Fruit fly (Drosophila melanogaster) whole organism, embryonic: ENCODE data around the gene CG15283.

ENCODE experiments used
- Atf6 ChIP-seq: fragments of 200-800 bp; sonication (Bioruptor generic); IDR thresholded peaks from 2 replicates; pipeline ENCODE4 v1.3.6; 2022; ENCODE audit warnings: missing biosample characterization, missing genetic modification characterization
- CG10209 ChIP-seq: fragments of 200-800 bp; sonication (Bioruptor generic); optimal IDR thresholded peaks from 3 replicates; lab custom pipeline; 2017; ENCODE audit warnings: missing biosample characterization, mild to moderate bottlenecking, missing genetic modification characterization, missing genetic modification reagents
- CG10274 ChIP-seq: fragments of 200-800 bp; sonication (Bioruptor generic); optimal IDR thresholded peaks from 3 replicates; lab custom pipeline; 2017; ENCODE audit warnings: missing biosample characterization, mild to moderate bottlenecking, missing genetic modification characterization
- CG10543 ChIP-seq: fragments of 200-800 bp; sonication (Bioruptor generic); optimal IDR thresholded peaks from 3 replicates; lab custom pipeline; 2017; ENCODE audit warnings: missing biosample characterization, mild to moderate bottlenecking, missing genetic modification characterization, moderate library complexity
- CG11695 ChIP-seq: fragments of 200-800 bp; sonication (Bioruptor generic); IDR thresholded peaks from 3 replicates; pipeline ENCODE4 v1.3.6; 2022; ENCODE audit warnings: missing biosample characterization, missing genetic modification characterization
- CG13296 ChIP-seq: fragments of 200-800 bp; sonication (Bioruptor generic); optimal IDR thresholded peaks from 3 replicates; lab custom pipeline; 2018; ENCODE audit warnings: missing biosample characterization, mild to moderate bottlenecking, missing genetic modification characterization
- CG13894 ChIP-seq: fragments of 200-800 bp; sonication (Bioruptor generic); optimal IDR thresholded peaks from 3 replicates; lab custom pipeline; 2018; ENCODE audit warnings: missing biosample characterization, mild to moderate bottlenecking, missing genetic modification characterization, moderate library complexity
- CG15011 ChIP-seq: fragments of 200-800 bp; sonication (Bioruptor generic); optimal IDR thresholded peaks from 3 replicates; lab custom pipeline; 2018; ENCODE audit warnings: missing biosample characterization, mild to moderate bottlenecking, missing genetic modification characterization
- CG17568 ChIP-seq: fragments of 200-800 bp; sonication (Bioruptor generic); optimal IDR thresholded peaks from 2 replicates; lab custom pipeline; 2018; ENCODE audit warnings: missing biosample characterization, mild to moderate bottlenecking, missing genetic modification characterization, moderate library complexity
- CG18619 ChIP-seq: fragments of 200-800 bp; sonication (Bioruptor generic); optimal IDR thresholded peaks from 3 replicates; lab custom pipeline; 2017; ENCODE audit warnings: missing biosample characterization, mild to moderate bottlenecking, missing genetic modification characterization
- CG32772 ChIP-seq: fragments of 200-800 bp; sonication (Bioruptor generic); IDR thresholded peaks from 2 replicates; pipeline ENCODE4 v1.3.6; 2022; ENCODE audit warnings: missing biosample characterization, missing genetic modification characterization
- CG4282 ChIP-seq: fragments of 200-800 bp; sonication (Bioruptor generic); optimal IDR thresholded peaks from 2 replicates; lab custom pipeline; 2016; ENCODE audit warnings: missing biosample characterization, missing genetic modification characterization
- CG4360 ChIP-seq: fragments of 200-800 bp; sonication (Bioruptor generic); IDR thresholded peaks from 2 replicates; pipeline ENCODE4 v1.3.6; 2022; ENCODE audit warnings: missing biosample characterization, missing genetic modification characterization
- CG6689 ChIP-seq: fragments of 200-800 bp; sonication (Bioruptor generic); IDR thresholded peaks from 2 replicates; pipeline ENCODE4 v1.3.6; 2022; ENCODE audit warnings: missing biosample characterization, missing genetic modification characterization
- CG7745 ChIP-seq: fragments of 200-800 bp; sonication (Bioruptor generic); optimal IDR thresholded peaks from 2 replicates; lab custom pipeline; 2018; ENCODE audit warnings: missing biosample characterization, mild to moderate bottlenecking, missing genetic modification characterization, moderate library complexity
- CG9932 ChIP-seq: fragments of 200-800 bp; sonication (Bioruptor generic); IDR thresholded peaks from 2 replicates; pipeline ENCODE4 v1.3.6; 2022; ENCODE audit warnings: missing biosample characterization, missing genetic modification characterization
- D ChIP-seq, 2 experiments: fragments of 200-800 bp in 1 of 2; fragments of >200 bp in 1 of 2; sonication (Bioruptor generic) in 1 of 2; optimal IDR thresholded peaks; 2 replicates in 1 of 2; 3 replicates in 1 of 2; lab custom pipeline; 2017; ENCODE audit warnings: mild to moderate bottlenecking in 1 of 2, missing biosample characterization in 1 of 2, missing genetic modification characterization in 1 of 2, missing genetic modification reagents in 1 of 2
- Dip2 ChIP-seq: fragments of 200-800 bp; sonication (Bioruptor generic); IDR thresholded peaks from 2 replicates; pipeline ENCODE4 v1.3.6; 2022; ENCODE audit warnings: missing biosample characterization, missing genetic modification characterization
- Gug ChIP-seq: fragments of 200-800 bp; sonication (Bioruptor generic); IDR thresholded peaks from 4 replicates; pipeline ENCODE4 v1.3.6; 2022; ENCODE audit warnings: missing biosample characterization, missing genetic modification characterization
- Hr3 ChIP-seq: fragments of 200-800 bp; sonication (Bioruptor generic); optimal IDR thresholded peaks from 3 replicates; lab custom pipeline; 2016; ENCODE audit warnings: missing biosample characterization, missing genetic modification characterization
- Hr51 ChIP-seq, 2 experiments: fragments of 200-800 bp; sonication (Bioruptor generic); optimal IDR thresholded peaks; 2 replicates in 1 of 2; 3 replicates in 1 of 2; lab custom pipeline; 2016 to 2018; ENCODE audit warnings: missing biosample characterization in 2 of 2, missing genetic modification characterization in 2 of 2, mild to moderate bottlenecking in 1 of 2, moderate library complexity in 1 of 2
- Kr ChIP-seq: fragments of 200-800 bp; sonication (Bioruptor generic); optimal IDR thresholded peaks from 2 replicates; lab custom pipeline; 2017; ENCODE audit warnings: missing biosample characterization, mild to moderate bottlenecking, missing genetic modification characterization
- MESR4 ChIP-seq: fragments of 200-800 bp; sonication (Bioruptor generic); optimal IDR thresholded peaks from 2 replicates; lab custom pipeline; 2018; ENCODE audit warnings: missing biosample characterization, mild to moderate bottlenecking, missing genetic modification characterization, moderate library complexity
- Max ChIP-seq: fragments of 200-800 bp; sonication (Bioruptor generic); optimal IDR thresholded peaks from 2 replicates; lab custom pipeline; 2016; ENCODE audit warnings: missing biosample characterization, mild to moderate bottlenecking, missing genetic modification characterization
- Med ChIP-seq: fragments of 200-800 bp; sonication (Bioruptor generic); peaks from one replicate; lab custom pipeline; 2016; ENCODE audit warnings: missing biosample characterization, missing genetic modification characterization, mild to moderate bottlenecking, inconsistent platforms, moderate library complexity
- Pdp1 ChIP-seq, 2 experiments: fragments of 200-800 bp; sonication (Bioruptor generic); optimal IDR thresholded peaks; 3 replicates each; lab custom pipeline; 2016; ENCODE audit warnings: missing biosample characterization in 2 of 2, missing genetic modification characterization in 2 of 2, mild to moderate bottlenecking in 1 of 2, moderate library complexity in 1 of 2
- abd-A ChIP-seq: fragments of 200-800 bp; sonication (Bioruptor generic); optimal IDR thresholded peaks from 3 replicates; lab custom pipeline; 2019; ENCODE audit warnings: missing biosample characterization, mild to moderate bottlenecking, missing genetic modification characterization, moderate library complexity
- cad ChIP-seq: fragments of >200 bp; optimal IDR thresholded peaks from 2 replicates; lab custom pipeline; 2017; ENCODE audit warnings: missing biosample characterization, missing genetic modification characterization
- fd64A ChIP-seq: fragments of 200-800 bp; sonication (Bioruptor generic); optimal IDR thresholded peaks from 3 replicates; lab custom pipeline; 2018; ENCODE audit warnings: missing biosample characterization, mild to moderate bottlenecking, missing genetic modification characterization
- grn ChIP-seq: fragments of 200-800 bp; sonication (Bioruptor generic); optimal IDR thresholded peaks from 3 replicates; lab custom pipeline; 2017; ENCODE audit warnings: missing biosample characterization, missing genetic modification characterization
- gsb-n ChIP-seq: fragments of 200-800 bp; sonication (Bioruptor generic); optimal IDR thresholded peaks from 3 replicates; lab custom pipeline; 2018; ENCODE audit warnings: missing biosample characterization, mild to moderate bottlenecking, missing genetic modification characterization
- gt ChIP-seq: fragments of 200-800 bp; sonication (Bioruptor generic); IDR thresholded peaks from 2 replicates; pipeline ENCODE4 v1.3.6; 2022; ENCODE audit warnings: missing biosample characterization, missing genetic modification characterization
- h ChIP-seq: fragments of >200 bp; optimal IDR thresholded peaks from 2 replicates; lab custom pipeline; 2017
- kni ChIP-seq: fragments of 200-800 bp; sonication (Bioruptor generic); optimal IDR thresholded peaks from 3 replicates; lab custom pipeline; 2017; ENCODE audit warnings: mild to moderate bottlenecking, missing biosample characterization, missing genetic modification reagents, missing genetic modification characterization
- lbe ChIP-seq: fragments of 200-800 bp; sonication (Bioruptor generic); optimal IDR thresholded peaks from 2 replicates; lab custom pipeline; 2016; ENCODE audit warnings: missing biosample characterization, mild to moderate bottlenecking, missing genetic modification characterization
- lov ChIP-seq, 2 experiments: fragments of 200-800 bp in 1 of 2; fragments of >200 bp in 1 of 2; sonication (Bioruptor generic) in 1 of 2; IDR thresholded peaks in 1 of 2; optimal IDR thresholded peaks in 1 of 2; 2 replicates in 1 of 2; 3 replicates in 1 of 2; pipeline versions ENCODE4 v1.3.6 to Lab custom; 2017 to 2022; ENCODE audit warnings: missing biosample characterization in 1 of 2, missing genetic modification characterization in 1 of 2
- onecut ChIP-seq: fragments of 200-800 bp; sonication (Bioruptor generic); IDR thresholded peaks from 2 replicates; pipeline ENCODE4 v1.3.6; 2022; ENCODE audit warnings: missing biosample characterization, missing genetic modification characterization
- org-1 ChIP-seq: fragments of 200-800 bp; sonication (Bioruptor generic); optimal IDR thresholded peaks from 2 replicates; lab custom pipeline; 2017; ENCODE audit warnings: missing biosample characterization, missing genetic modification characterization
- pan ChIP-seq, 4 experiments: fragments of >200 bp in 3 of 4; fragments of 200-800 bp in 1 of 4; sonication (Bioruptor generic) in 1 of 4; optimal IDR thresholded peaks in 3 of 4; IDR thresholded peaks in 1 of 4; 2 replicates each; pipeline versions ENCODE4 v1.3.6 to Lab custom; 2017 to 2022; ENCODE audit warnings: missing biosample characterization in 2 of 4, missing genetic modification characterization in 2 of 4, mixed read lengths in 1 of 4
- phol ChIP-seq: fragments of 200-800 bp; sonication (Bioruptor generic); optimal IDR thresholded peaks from 3 replicates; lab custom pipeline; 2018; ENCODE audit warnings: missing biosample characterization, mild to moderate bottlenecking, missing genetic modification characterization, moderate library complexity
- pros ChIP-seq: fragments of 200-800 bp; sonication (Bioruptor generic); optimal IDR thresholded peaks from 3 replicates; lab custom pipeline; 2019; ENCODE audit warnings: missing biosample characterization, mild to moderate bottlenecking, missing genetic modification characterization, moderate library complexity
- repo ChIP-seq: fragments of 200-800 bp; sonication (Bioruptor generic); optimal IDR thresholded peaks from 2 replicates; lab custom pipeline; 2016; ENCODE audit warnings: missing biosample characterization, missing genetic modification characterization
- sens ChIP-seq: fragments of 200-800 bp; sonication (Bioruptor generic); peaks from one replicate; lab custom pipeline; 2016; ENCODE audit warnings: missing biosample characterization, missing genetic modification characterization
- sqz ChIP-seq: fragments of 200-800 bp; sonication (Bioruptor generic); optimal IDR thresholded peaks from 3 replicates; lab custom pipeline; 2018; ENCODE audit warnings: missing biosample characterization, mild to moderate bottlenecking, missing genetic modification characterization
- sr ChIP-seq: fragments of 200-800 bp; sonication (Bioruptor generic); IDR thresholded peaks from 3 replicates; pipeline ENCODE4 v1.3.6; 2022; ENCODE audit warnings: missing biosample characterization, missing genetic modification characterization
- stc ChIP-seq: fragments of 200-800 bp; sonication (Bioruptor generic); IDR thresholded peaks from 2 replicates; pipeline ENCODE4 v1.3.6; 2022; ENCODE audit warnings: missing biosample characterization, missing genetic modification characterization

Gene CG15283

DNA sequence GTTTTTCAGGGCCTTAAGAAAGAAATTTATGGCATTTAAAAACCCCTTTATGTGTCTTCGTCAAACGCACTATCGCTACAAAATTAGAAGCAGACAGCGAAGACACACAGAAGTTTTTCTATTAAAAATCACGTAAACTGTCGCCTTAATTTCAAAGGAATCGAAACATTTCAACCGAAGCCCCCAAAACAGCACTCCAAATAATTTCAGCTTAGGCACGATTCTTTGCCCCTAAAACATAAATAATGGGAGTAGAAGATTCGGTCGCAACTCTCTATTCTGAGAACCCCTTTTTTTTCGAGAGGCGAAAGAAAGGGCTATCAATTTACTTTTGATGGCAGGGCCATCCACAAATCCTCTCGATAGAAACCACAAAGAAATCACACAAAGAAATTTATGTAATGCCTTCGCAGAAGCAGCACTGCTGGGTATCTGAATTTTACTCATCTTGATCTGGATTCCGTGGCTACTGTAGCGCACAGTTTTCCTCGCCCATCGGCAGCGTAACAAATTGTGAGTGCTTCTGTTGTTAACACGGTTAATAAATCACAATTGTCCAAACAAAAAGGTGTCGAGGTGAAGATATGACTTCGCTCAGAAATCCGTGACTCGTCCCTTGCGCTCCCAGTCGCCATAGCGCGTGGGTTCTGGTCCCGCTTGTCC lies 705 bp downstream of the CG15283 start (continued):
- TF ChIP-seq gsb-n (tag; lab: Kevin White, UChicago) (peak; percentile 83), CG13894 (tag; lab: Kevin White, UChicago) (no peak), Max (GFP tag; lab: Kevin White, UChicago) (no peak), Kr (GFP tag; lab: Kevin White, UChicago) (peak; percentile 72), CG32772 (GFP tag; lab: Robert Waterston, UW) (no peak), CG7745 (tag; lab: Kevin White, UChicago) (peak; percentile 69), Hr3 (no peak), Hr51 (GFP tag; optimal IDR thresholded peaks at IDR 0.05; lab: Kevin White, UChicago) (no peak), abd-A (tag; lab: Kevin White, UChicago) (no peak), Med (GFP tag; lab: Kevin White, UChicago) (peak; percentile 55), CG4282 (GFP tag; lab: Kevin White, UChicago) (no peak), grn (GFP tag; lab: Kevin White, UChicago) (peak; percentile 57), cad (GFP tag; lab: Kevin White, UChicago) (peak; percentile 45), h (no peak), CG9932 (no peak), sens (GFP tag; lab: Kevin White, UChicago) (peak; percentile 18)
- TF ChIP-seq, all 482 proteins: peak for 12

- peak; percentile 50 for TF ChIP-seq sens (GFP tag; lab: Kevin White, UChicago)
- peak; percentile 28 for TF ChIP-seq fd64A (GFP tag; lab: Kevin White, UChicago)
- no peak for TF ChIP-seq CG10274 (GFP tag; lab: Kevin White, UChicago)
- no peak for TF ChIP-seq CG18619 (GFP tag; lab: Kevin White, UChicago)
- TF ChIP-seq sqz (GFP tag; lab: Kevin White, UChicago), result peak; percentile 54
- TF ChIP-seq Pdp1 (GFP tag; optimal IDR thresholded peaks at IDR 0.05; lab: Kevin White, UChicago), result peak in 1 of 2 experiments; percentile 4
- peak; percentile 63 for TF ChIP-seq kni
- TF ChIP-seq sr, result 0 out of 3 replicates have a peak, but pooled peaks have one; percentile 19
- peak; percentile 53 for TF ChIP-seq abd-A (tag; lab: Kevin White, UChicago)
- TF ChIP-seq pan (optimal IDR thresholded peaks at IDR 0.05; lab: Kevin White, UChicago), result no peak
- peak in 1 of 2 experiments; percentile 58 for TF ChIP-seq pan (GFP tag; optimal IDR thresholded peaks at IDR 0.05 in 1 of 2, IDR thresholded peaks at IDR 0.05 in 1 of 2)
- 0 out of 2 replicates have a peak, but pooled peaks have one; percentile 17 for TF ChIP-seq Atf6
- TF ChIP-seq CG4360 (GFP tag; lab: Robert Waterston, UW), result peak; percentile 20; the same call in 1 of the 2 replicates
- no peak for TF ChIP-seq gt (GFP tag; lab: Robert Waterston, UW)
- TF ChIP-seq CG10543 (GFP tag; lab: Kevin White, UChicago), result peak; percentile 44
- TF ChIP-seq CG11695, result no peak
- peak; percentile 16 for TF ChIP-seq org-1 (GFP tag; lab: Kevin White, UChicago)
Measured at dm6 chr2L:14448784-14449183, 1.9 kb downstream of the CG15283 start.

DNA sequence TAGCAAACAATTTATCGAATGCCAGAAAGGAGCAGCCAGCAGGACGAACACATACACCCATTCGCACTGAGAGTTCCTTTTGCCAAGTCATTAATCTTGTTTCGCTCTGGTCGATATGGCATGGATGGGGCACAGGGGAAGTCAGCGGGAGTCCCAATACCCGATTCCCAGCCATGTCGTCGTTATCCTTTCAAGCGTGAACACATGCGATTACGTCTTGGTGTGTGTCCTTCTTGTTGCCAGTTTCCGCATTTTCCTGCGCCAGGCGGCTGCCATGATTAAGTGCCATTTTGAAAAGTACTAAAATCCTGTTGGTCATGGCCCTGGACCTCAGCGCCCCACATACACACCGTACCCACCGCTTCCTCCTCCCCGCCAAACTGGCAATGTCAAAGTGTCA lies 3.2 kb downstream of the CG15283 start:
- TF ChIP-seq lov (optimal IDR thresholded peaks at IDR 0.05; lab: Kevin White, UChicago), result no peak
- peak; percentile 39; the same call in 1 of the 3 replicates for TF ChIP-seq lov (GFP tag; IDR thresholded peaks at IDR 0.05; lab: Robert Waterston, UW)
- peak; percentile 21 for TF ChIP-seq kni
- no peak for TF ChIP-seq MESR4 (GFP tag; lab: Kevin White, UChicago)
- no peak for TF ChIP-seq CG13296
- no peak for TF ChIP-seq CG17568 (GFP tag; lab: Kevin White, UChicago)
- TF ChIP-seq Dip2 (GFP tag; lab: Robert Waterston, UW), result no peak
- TF ChIP-seq CG15011 (GFP tag; lab: Kevin White, UChicago), result no peak
- peak; percentile 14 for TF ChIP-seq phol (tag; lab: Kevin White, UChicago)
- TF ChIP-seq CG6689 (GFP tag; lab: Robert Waterston, UW), result no peak
- peak; percentile 16; the same call in 1 of the 2 replicates for TF ChIP-seq onecut (GFP tag; lab: Robert Waterston, UW)
- TF ChIP-seq gsb-n (tag; lab: Kevin White, UChicago), result peak; percentile 27
- no peak for TF ChIP-seq CG10209 (GFP tag; lab: Kevin White, UChicago)
- TF ChIP-seq pros (GFP tag; lab: Kevin White, UChicago), result peak; percentile 7
- no peak for TF ChIP-seq repo (GFP tag; lab: Kevin White, UChicago)
- peak; percentile 75 for TF ChIP-seq D (optimal IDR thresholded peaks at IDR 0.05; lab: Kevin White, UChicago)
- no peak for TF ChIP-seq D (GFP tag; optimal IDR thresholded peaks at IDR 0.05; lab: Kevin White, UChicago)
- TF ChIP-seq Gug (GFP tag; lab: Robert Waterston, UW), result no peak
- TF ChIP-seq stc (GFP tag; lab: Robert Waterston, UW), result no peak
- peak; percentile 71 for TF ChIP-seq abd-A (tag; lab: Kevin White, UChicago)
- TF ChIP-seq lbe (GFP tag; lab: Kevin White, UChicago), result no peak
